Fruit fly (Drosophila melanogaster): ENCODE data around the gene teq.

teq gene

DNA sequence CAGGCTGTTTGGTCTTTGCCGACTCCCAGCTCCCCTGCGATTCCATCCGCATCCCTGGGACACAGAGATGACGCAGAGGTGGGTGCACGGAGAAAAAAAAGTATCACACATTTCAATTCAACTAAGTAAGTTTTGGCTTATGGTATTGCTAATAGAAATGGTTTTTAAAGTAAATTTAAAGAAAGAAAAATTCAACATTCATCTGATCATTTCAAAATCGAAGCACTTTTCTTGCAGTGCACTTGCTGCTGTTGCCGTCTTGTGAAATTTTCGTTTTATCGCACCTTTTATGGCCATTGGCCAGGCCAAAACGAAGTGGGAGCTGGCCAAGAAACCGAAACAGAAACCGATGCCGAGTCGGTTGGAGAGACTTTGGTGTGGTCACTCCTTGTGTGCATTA lies 29.1 kb upstream of the teq start:
- peak; percentile 79 for TF ChIP-seq Snoo (tag; optimal IDR thresholded peaks at IDR 0.05)
- peak; percentile 34 for TF ChIP-seq CG34367 (tag; optimal IDR thresholded peaks at IDR 0.05)
- TF ChIP-seq CG8301 (tag; optimal IDR thresholded peaks at IDR 0.05): peak; percentile 73
- peak; percentile 80 for TF ChIP-seq CG4496 (GFP tag; IDR thresholded peaks at IDR 0.05)
- TF ChIP-seq fd96Ca (GFP tag; IDR thresholded peaks at IDR 0.05): peak; percentile 80; the same call in 2 of the 3 replicates
- TF ChIP-seq Ets98B (GFP tag; IDR thresholded peaks at IDR 0.05): peak; percentile 82
- no peak for TF ChIP-seq EcR (GFP tag; optimal IDR thresholded peaks at IDR 0.05)
- TF ChIP-seq CG9948 (tag; optimal IDR thresholded peaks at IDR 0.05): peak; percentile 68
- no peak; the same call in 1 of the 2 replicates for TF ChIP-seq CG12605 (GFP tag; IDR thresholded peaks at IDR 0.05)
- peak; percentile 41 for TF ChIP-seq gl (tag; optimal IDR thresholded peaks at IDR 0.05)
- TF ChIP-seq CG14655 (GFP tag; optimal IDR thresholded peaks at IDR 0.05): no peak
- TF ChIP-seq D1 (tag; optimal IDR thresholded peaks at IDR 0.05): no peak
- TF ChIP-seq Pif1B (GFP tag; optimal IDR thresholded peaks at IDR 0.05): peak; percentile 76
- peak; percentile 73 for TF ChIP-seq rn (GFP tag; IDR thresholded peaks at IDR 0.05)
- TF ChIP-seq CG10348 (GFP tag; IDR thresholded peaks at IDR 0.05): no peak
- peak; percentile 68 for TF ChIP-seq CG8159 (tag; optimal IDR thresholded peaks at IDR 0.05)
- TF ChIP-seq CG32121 (GFP tag; IDR thresholded peaks at IDR 0.05): peak; percentile 77
- TF ChIP-seq CG15710 (tag; optimal IDR thresholded peaks at IDR 0.05): peak; percentile 57
- TF ChIP-seq Pif1A (GFP tag; optimal IDR thresholded peaks at IDR 0.05): peak; percentile 79
- no peak for TF ChIP-seq CG13204 (GFP tag; optimal IDR thresholded peaks at IDR 0.05)
- TF ChIP-seq CG17806 (tag; optimal IDR thresholded peaks at IDR 0.05): peak; percentile 71

- TF ChIP-seq CG15710 (tag; optimal IDR thresholded peaks at IDR 0.05) (no peak), rn (GFP tag; IDR thresholded peaks at IDR 0.05) (no peak), CG8159 (tag; optimal IDR thresholded peaks at IDR 0.05) (no peak), gl (tag; optimal IDR thresholded peaks at IDR 0.05) (no peak), CG8301 (tag; optimal IDR thresholded peaks at IDR 0.05) (no peak), CG12605 (GFP tag; IDR thresholded peaks at IDR 0.05) (no peak), CG14655 (GFP tag; optimal IDR thresholded peaks at IDR 0.05) (no peak), CG17806 (tag; optimal IDR thresholded peaks at IDR 0.05) (no peak), Pif1B (GFP tag; optimal IDR thresholded peaks at IDR 0.05) (no peak), fd96Ca (GFP tag; IDR thresholded peaks at IDR 0.05) (no peak), CG32121 (GFP tag; IDR thresholded peaks at IDR 0.05) (no peak), CG4496 (GFP tag; IDR thresholded peaks at IDR 0.05) (no peak), CG10348 (GFP tag; IDR thresholded peaks at IDR 0.05) (no peak), EcR (GFP tag; optimal IDR thresholded peaks at IDR 0.05) (no peak), CG9948 (tag; optimal IDR thresholded peaks at IDR 0.05) (no peak), D1 (tag; optimal IDR thresholded peaks at IDR 0.05) (no peak), CG34367 (tag; optimal IDR thresholded peaks at IDR 0.05) (no peak), Snoo (tag; optimal IDR thresholded peaks at IDR 0.05) (no peak)
These were observed 28.2 kb upstream of the teq start for dm6 chr3L:9046274-9046673.

DNA sequence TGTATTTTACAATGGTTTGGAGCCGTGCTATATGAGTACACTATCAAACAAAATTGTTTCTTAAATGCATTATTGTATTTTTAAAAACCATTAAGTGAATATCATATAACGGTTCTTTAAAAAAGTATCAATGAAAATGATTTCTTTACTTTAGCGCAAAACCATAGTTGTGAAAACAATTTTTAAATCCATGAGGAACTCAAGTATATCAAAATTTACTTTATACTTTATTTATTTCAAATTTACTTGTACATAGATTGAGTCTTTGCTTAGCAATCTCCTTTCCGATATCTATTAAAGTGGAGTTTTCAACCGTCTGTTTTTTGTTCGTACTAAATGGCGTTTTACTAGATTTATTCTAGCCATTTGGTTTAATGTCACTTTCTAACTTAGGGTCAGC lies 27.4 kb upstream of the teq start, which contains the start of gene Argk2:
Gene Argk2, plus strand, starts transcription at position 378 of the 400 bp plus-strand sequence.
- TF ChIP-seq fd96Ca (GFP tag; IDR thresholded peaks at IDR 0.05) (no peak), CG4496 (GFP tag; IDR thresholded peaks at IDR 0.05) (peak; percentile 55; the same call in 2 of the 3 replicates), CG32121 (GFP tag; IDR thresholded peaks at IDR 0.05) (no peak)

- no peak for TF ChIP-seq CG4496 (GFP tag; IDR thresholded peaks at IDR 0.05)
- TF ChIP-seq CG13204 (GFP tag; optimal IDR thresholded peaks at IDR 0.05): no peak
- TF ChIP-seq CG10348 (GFP tag; IDR thresholded peaks at IDR 0.05): no peak
- no peak for TF ChIP-seq EcR (GFP tag; optimal IDR thresholded peaks at IDR 0.05)
- TF ChIP-seq CG8301 (tag; optimal IDR thresholded peaks at IDR 0.05): no peak
- TF ChIP-seq CG14655 (GFP tag; optimal IDR thresholded peaks at IDR 0.05): no peak
- TF ChIP-seq D1 (tag; optimal IDR thresholded peaks at IDR 0.05): no peak
- no peak for TF ChIP-seq CG9948 (tag; optimal IDR thresholded peaks at IDR 0.05)
These were observed 23.9 kb upstream of the teq start for dm6 chr3L:9050447-9051069.

DNA sequence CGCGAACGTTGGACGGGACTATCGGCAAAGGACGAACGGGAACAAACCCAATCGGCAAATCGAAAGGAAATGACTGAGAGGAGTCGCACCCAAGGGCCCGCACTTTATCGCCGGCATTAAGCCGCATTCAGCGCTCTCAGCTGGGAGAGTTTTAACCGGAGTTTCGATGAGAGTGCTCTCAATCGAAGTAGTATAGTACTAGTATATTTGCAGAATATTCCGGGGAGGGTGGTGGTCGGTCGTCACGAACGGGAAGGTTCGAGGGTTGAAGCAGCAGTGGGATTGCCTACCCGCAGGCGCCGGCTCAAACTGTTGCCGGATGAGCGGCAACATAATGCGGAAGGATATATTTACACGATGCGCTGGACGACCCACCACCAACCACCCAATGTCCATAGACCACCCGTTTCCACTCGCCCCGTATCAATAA lies 22.6 kb upstream of the teq start:
- TF ChIP-seq Pif1A (GFP tag; optimal IDR thresholded peaks at IDR 0.05) (no peak), fd96Ca (GFP tag; IDR thresholded peaks at IDR 0.05) (no peak), gl (tag; optimal IDR thresholded peaks at IDR 0.05) (no peak), CG9948 (tag; optimal IDR thresholded peaks at IDR 0.05) (no peak), CG14655 (GFP tag; optimal IDR thresholded peaks at IDR 0.05) (no peak), Pif1B (GFP tag; optimal IDR thresholded peaks at IDR 0.05) (no peak), CG34367 (tag; optimal IDR thresholded peaks at IDR 0.05) (no peak), CG15710 (tag; optimal IDR thresholded peaks at IDR 0.05) (no peak), CG4496 (GFP tag; IDR thresholded peaks at IDR 0.05) (no peak), D1 (tag; optimal IDR thresholded peaks at IDR 0.05) (no peak), CG10348 (GFP tag; IDR thresholded peaks at IDR 0.05) (no peak), rn (GFP tag; IDR thresholded peaks at IDR 0.05) (no peak), CG13204 (GFP tag; optimal IDR thresholded peaks at IDR 0.05) (no peak), Snoo (tag; optimal IDR thresholded peaks at IDR 0.05) (no peak), CG12605 (GFP tag; IDR thresholded peaks at IDR 0.05) (no peak), EcR (GFP tag; optimal IDR thresholded peaks at IDR 0.05) (no peak)

dm6 chr3L:9052798-9053541 lies 21.5 kb upstream of the teq start:
- no peak for TF ChIP-seq CG4496 (GFP tag; IDR thresholded peaks at IDR 0.05)
- TF ChIP-seq gl (tag; optimal IDR thresholded peaks at IDR 0.05): no peak
- no peak for TF ChIP-seq rn (GFP tag; IDR thresholded peaks at IDR 0.05)
- TF ChIP-seq CG13204 (GFP tag; optimal IDR thresholded peaks at IDR 0.05): no peak
- no peak for TF ChIP-seq CG10348 (GFP tag; IDR thresholded peaks at IDR 0.05)
- no peak for TF ChIP-seq CG12605 (GFP tag; IDR thresholded peaks at IDR 0.05)
- TF ChIP-seq D1 (tag; optimal IDR thresholded peaks at IDR 0.05): no peak
